Worm (Caenorhabditis elegans): ENCODE data around the gene F09F9.1.

The F09F9.1 gene

ce11 chrX:4163391-4163790, 48.3 kb downstream of the F09F9.1 start, which contains the start of gene ZK470.1:
TSS of gene ZK470.1 (plus strand) at chrX:4163691.
- TF ChIP-seq lin-1 (GFP tag; IDR thresholded peaks at IDR 0.05), result no peak
- no peak for TF ChIP-seq dve-1 (tag; optimal IDR thresholded peaks at IDR 0.05; ENCODE audit: insufficient read depth)
- no peak for TF ChIP-seq ama-1 (optimal IDR thresholded peaks at IDR 0.05)
- no peak for TF ChIP-seq ceh-62 (tag; optimal IDR thresholded peaks at IDR 0.05)
- TF ChIP-seq nhr-48 (tag; optimal IDR thresholded peaks at IDR 0.05), result no peak
- TF ChIP-seq ZK546.5 (tag; optimal IDR thresholded peaks at IDR 0.05), result no peak
- no peak for TF ChIP-seq nhr-111 (GFP tag; optimal IDR thresholded peaks at IDR 0.05)
- TF ChIP-seq daf-16 (GFP tag; optimal IDR thresholded peaks at IDR 0.05), result no peak
- no peak for TF ChIP-seq daf-16 (tag; optimal IDR thresholded peaks at IDR 0.05)

All from whole organism, L4 larva.